Worm (Caenorhabditis elegans) whole organism, L4 larva: ENCODE results near the gene F44D12.2.

Experiments used
- ceh-28 ChIP-seq: fragments of 150-350 bp; optimal IDR thresholded peaks from 2 replicates; lab custom pipeline; 2014; ENCODE audit warnings: missing biosample characterization, missing genetic modification reagents, missing genetic modification characterization
- ceh-62 ChIP-seq: sonication (generic microtip); optimal IDR thresholded peaks from 2 replicates; lab custom pipeline; 2017; ENCODE audit warnings: missing biosample characterization, missing genetic modification characterization
- nhr-237 ChIP-seq: sonication (generic microtip); optimal IDR thresholded peaks from 2 replicates; lab custom pipeline; 2017; ENCODE audit warnings: missing biosample characterization, missing genetic modification characterization
- unc-62 ChIP-seq, 3 experiments: fragments of 150-350 bp in 1 of 3; sonication (generic microtip); optimal IDR thresholded peaks in 2 of 3; peaks in 1 of 3; 1 replicate in 1 of 3; 2 replicates in 2 of 3; lab custom pipeline; 2014 to 2017; ENCODE audit warnings: missing biosample characterization in 3 of 3, missing genetic modification characterization in 3 of 3, missing genetic modification reagents in 3 of 3, missing genotype in 1 of 3

- TF ChIP-seq ceh-28, result no peak
- TF ChIP-seq nhr-237, result no peak
- TF ChIP-seq unc-62 (GFP tag; optimal IDR thresholded peaks at IDR 0.05 in 1 of 2; lab: Kevin White, UChicago), result no peak
- no peak for TF ChIP-seq unc-62 (tag; optimal IDR thresholded peaks at IDR 0.05; lab: Kevin White, UChicago)
- TF ChIP-seq ceh-62, result no peak
These were observed 10.7 kb downstream of the F44D12.2 start, which contains the start of gene C47E12.13 for ce11 chrIV:10006792-10007191.
